Worm (Caenorhabditis elegans) whole organism, L4 larva: ENCODE measurements around the gene C17C3.24.

Source experiments
- D1046.2 ChIP-seq: fragments of 200-800 bp; sonication (Bioruptor generic); IDR thresholded peaks from 2 replicates; pipeline ENCODE4 v1.3.6; 2022; ENCODE audit warnings: missing genetic modification characterization, missing compliant biosample characterization
- F49E8.2 ChIP-seq: sonication (generic microtip); optimal IDR thresholded peaks from 2 replicates; lab custom pipeline; 2016; ENCODE audit warnings: missing compliant biosample characterization, mild to moderate bottlenecking, missing genetic modification characterization, borderline replicate concordance
- T20F7.1 ChIP-seq: fragments of 200-800 bp; sonication (Bioruptor generic); optimal IDR thresholded peaks from 2 replicates; lab custom pipeline; 2018; ENCODE audit warnings: mild to moderate bottlenecking, missing genetic modification characterization, missing compliant biosample characterization
- Y5F2A.4 ChIP-seq: fragments of 200-800 bp; sonication (Bioruptor generic); optimal IDR thresholded peaks from 2 replicates; lab custom pipeline; 2018; ENCODE audit warnings: mild to moderate bottlenecking, missing genetic modification characterization, missing compliant biosample characterization
- ZK337.2 ChIP-seq: fragments of 200-800 bp; sonication (Bioruptor generic); IDR thresholded peaks from 2 replicates; pipeline ENCODE4 v1.3.6; 2022; ENCODE audit warnings: missing genetic modification reagents, missing genetic modification characterization, missing compliant biosample characterization
- ZK546.5 ChIP-seq, 2 experiments: sonication (generic microtip); optimal IDR thresholded peaks; 2 replicates each; lab custom pipeline; 2017; ENCODE audit warnings: missing biosample characterization in 2 of 2, missing genetic modification characterization in 2 of 2
- aha-1 ChIP-seq: fragments of 150-350 bp; peaks from one replicate; lab custom pipeline; 2014; ENCODE audit warnings: missing biosample characterization, missing genetic modification characterization
- arid-1 ChIP-seq: fragments of 200-800 bp; sonication (Bioruptor generic); conservative IDR thresholded peaks from 2 replicates; pipeline ENCODE4 v1.3.6; 2022; ENCODE audit warnings: missing genetic modification reagents, missing genetic modification characterization, missing compliant biosample characterization
- ceh-20 ChIP-seq: fragments of 200-800 bp; sonication (Bioruptor generic); IDR thresholded peaks from 2 replicates; pipeline ENCODE4 v1.3.6; 2022; ENCODE audit warnings: missing genetic modification reagents, missing genetic modification characterization, missing compliant biosample characterization
- ceh-32 ChIP-seq: sonication (generic microtip); optimal IDR thresholded peaks from 2 replicates; lab custom pipeline; 2016; ENCODE audit warnings: mild to moderate bottlenecking, missing genetic modification characterization, missing compliant biosample characterization; ENCODE audit not compliant: poor library complexity
- ceh-62 ChIP-seq: sonication (generic microtip); optimal IDR thresholded peaks from 2 replicates; lab custom pipeline; 2017; ENCODE audit warnings: missing biosample characterization, missing genetic modification characterization
- ces-1 ChIP-seq: fragments of 150-350 bp; sonication (generic microtip); optimal IDR thresholded peaks from 4 replicates; lab custom pipeline; 2014; ENCODE audit warnings: missing biosample characterization, missing genetic modification reagents, missing genetic modification characterization
- cey-2 ChIP-seq: sonication (generic microtip); optimal IDR thresholded peaks from 3 replicates; lab custom pipeline; 2017; ENCODE audit warnings: missing genetic modification characterization, mild to moderate bottlenecking, missing compliant biosample characterization, antibody characterized with exemption, borderline replicate concordance; ENCODE audit not compliant: insufficient read depth
- daf-16 ChIP-seq, 3 experiments: sonication (generic microtip); optimal IDR thresholded peaks; 2 replicates each; lab custom pipeline; 2016 to 2017; ENCODE audit warnings: missing genetic modification characterization in 3 of 3, missing genetic modification reagents in 3 of 3, mild to moderate bottlenecking in 2 of 3, missing compliant biosample characterization in 2 of 3, missing biosample characterization in 1 of 3, moderate library complexity in 1 of 3
- daf-19 ChIP-seq: fragments of 200-800 bp; sonication (Bioruptor generic); conservative IDR thresholded peaks from 2 replicates; pipeline ENCODE4 v1.3.6; 2022; ENCODE audit warnings: missing genetic modification characterization, missing compliant biosample characterization
- egl-27 ChIP-seq: sonication (generic microtip); optimal IDR thresholded peaks from 3 replicates; lab custom pipeline; 2017; ENCODE audit warnings: missing biosample characterization, missing genetic modification reagents, missing genetic modification characterization
- gei-8 ChIP-seq: fragments of 200-800 bp; sonication (Bioruptor generic); optimal IDR thresholded peaks from 2 replicates; lab custom pipeline; 2018; ENCODE audit warnings: mild to moderate bottlenecking, missing genetic modification characterization, missing compliant biosample characterization
- hlh-11 ChIP-seq: fragments of 200-800 bp; sonication (Bioruptor generic); optimal IDR thresholded peaks from 2 replicates; lab custom pipeline; 2018; ENCODE audit warnings: mild to moderate bottlenecking, missing genetic modification characterization, missing compliant biosample characterization
- jun-1 ChIP-seq: fragments of 150-350 bp; optimal IDR thresholded peaks from 2 replicates; lab custom pipeline; 2014; ENCODE audit warnings: missing biosample characterization, missing genetic modification reagents, missing genetic modification characterization
- lin-1 ChIP-seq: fragments of 200-800 bp; sonication (Bioruptor generic); IDR thresholded peaks from 2 replicates; pipeline ENCODE4 v1.3.6; 2022; ENCODE audit warnings: missing genetic modification reagents, missing genetic modification characterization, missing compliant biosample characterization
- lin-29 ChIP-seq: fragments of 200-800 bp; sonication (Bioruptor generic); IDR thresholded peaks from 2 replicates; pipeline ENCODE4 v1.3.6; 2022; ENCODE audit warnings: missing genetic modification reagents, missing genetic modification characterization, missing compliant biosample characterization
- lin-39 ChIP-seq: fragments of 150-350 bp; optimal IDR thresholded peaks from 2 replicates; lab custom pipeline; 2014; ENCODE audit warnings: missing biosample characterization, missing genetic modification reagents, missing genetic modification characterization
- lsy-2 ChIP-seq, 2 experiments: fragments of 150-350 bp in 1 of 2; sonication (generic microtip) in 1 of 2; optimal IDR thresholded peaks; 2 replicates each; lab custom pipeline; 2014 to 2017; ENCODE audit warnings: missing biosample characterization in 2 of 2, missing genetic modification characterization in 2 of 2
- madf-5 ChIP-seq, 2 experiments: fragments of 200-800 bp; sonication (Bioruptor generic); IDR thresholded peaks; 2 replicates each; pipeline ENCODE4 v1.3.6; 2022; ENCODE audit warnings: missing compliant biosample characterization in 2 of 2, missing genetic modification characterization in 2 of 2
- mdl-1 ChIP-seq, 2 experiments: fragments of 150-350 bp in 1 of 2; sonication (generic microtip) in 1 of 2; optimal IDR thresholded peaks; 2 replicates each; lab custom pipeline; 2014 to 2017; ENCODE audit warnings: missing biosample characterization in 2 of 2, missing genetic modification characterization in 2 of 2
- mdt-29 ChIP-seq: fragments of 200-800 bp; sonication (Bioruptor generic); IDR thresholded peaks from 2 replicates; pipeline ENCODE4 v1.3.6; 2022; ENCODE audit warnings: missing genetic modification reagents, missing genetic modification characterization, missing compliant biosample characterization
- mep-1 ChIP-seq: fragments of 150-350 bp; sonication (generic microtip); optimal IDR thresholded peaks from 3 replicates; lab custom pipeline; 2014; ENCODE audit warnings: missing biosample characterization, missing genetic modification characterization
- mes-2 ChIP-seq: sonication (generic microtip); optimal IDR thresholded peaks from 2 replicates; lab custom pipeline; 2016; ENCODE audit warnings: missing genotype, mild to moderate bottlenecking, missing genetic modification characterization, missing compliant biosample characterization; ENCODE audit not compliant: poor library complexity, severe bottlenecking
- nhr-10 ChIP-seq: fragments of 150-350 bp; optimal IDR thresholded peaks from 2 replicates; lab custom pipeline; 2014; ENCODE audit warnings: missing biosample characterization, missing genetic modification characterization
- nhr-102 ChIP-seq: sonication (generic microtip); optimal IDR thresholded peaks from 2 replicates; lab custom pipeline; 2016; ENCODE audit warnings: mild to moderate bottlenecking, missing genetic modification characterization, moderate library complexity, missing compliant biosample characterization
- nhr-111 ChIP-seq: fragments of 200-800 bp; sonication (Bioruptor generic); optimal IDR thresholded peaks from 2 replicates; lab custom pipeline; 2018; ENCODE audit warnings: mild to moderate bottlenecking, missing genetic modification characterization, missing compliant biosample characterization
- nhr-25 ChIP-seq: sonication (generic microtip); optimal IDR thresholded peaks from 2 replicates; lab custom pipeline; 2017; ENCODE audit warnings: missing genetic modification characterization, mild to moderate bottlenecking, missing compliant biosample characterization, antibody characterized with exemption, moderate library complexity, borderline replicate concordance; ENCODE audit not compliant: insufficient read depth
- nhr-76 ChIP-seq: fragments of 150-350 bp; optimal IDR thresholded peaks from 2 replicates; lab custom pipeline; 2014; ENCODE audit warnings: missing biosample characterization, missing genetic modification characterization
- nhr-77 ChIP-seq: fragments of 150-350 bp; optimal IDR thresholded peaks from 2 replicates; lab custom pipeline; 2014; ENCODE audit warnings: missing biosample characterization, missing genetic modification characterization
- php-3 ChIP-seq: fragments of 200-800 bp; sonication (Bioruptor generic); IDR thresholded peaks from 2 replicates; pipeline ENCODE4 v1.3.6; 2022; ENCODE audit warnings: missing genetic modification reagents, missing genetic modification characterization, missing compliant biosample characterization
- pqm-1 ChIP-seq: sonication (generic microtip); optimal IDR thresholded peaks from 2 replicates; lab custom pipeline; 2017; ENCODE audit warnings: missing biosample characterization, missing genetic modification characterization
- set-16 ChIP-seq: fragments of 200-800 bp; sonication (Bioruptor generic); IDR thresholded peaks from 2 replicates; pipeline ENCODE4 v1.3.6; 2022; ENCODE audit warnings: missing genetic modification reagents, missing genetic modification characterization, missing compliant biosample characterization
- skn-1 ChIP-seq: fragments of 150-350 bp; optimal IDR thresholded peaks from 2 replicates; lab custom pipeline; 2014; ENCODE audit warnings: missing biosample characterization, missing genetic modification characterization
- snpc-4 ChIP-seq: fragments of 150-350 bp; optimal IDR thresholded peaks from 2 replicates; lab custom pipeline; 2014; ENCODE audit warnings: missing biosample characterization, missing genetic modification characterization
- spr-3 ChIP-seq: fragments of 200-800 bp; sonication (Bioruptor generic); optimal IDR thresholded peaks from 2 replicates; lab custom pipeline; 2018; ENCODE audit warnings: mild to moderate bottlenecking, missing genetic modification characterization, missing compliant biosample characterization
- unc-130 ChIP-seq: sonication (generic microtip); optimal IDR thresholded peaks from 2 replicates; lab custom pipeline; 2016; ENCODE audit warnings: missing genetic modification reagents, missing genetic modification characterization, missing compliant biosample characterization
- vab-7 ChIP-seq: fragments of 200-800 bp; sonication (Bioruptor generic); IDR thresholded peaks from 2 replicates; pipeline ENCODE4 v1.3.6; 2022; ENCODE audit warnings: missing genetic modification reagents, missing genetic modification characterization, missing compliant biosample characterization
- zag-1 ChIP-seq: fragments of 150-350 bp; optimal IDR thresholded peaks from 2 replicates; lab custom pipeline; 2014; ENCODE audit warnings: missing biosample characterization, missing genetic modification characterization
- ztf-7 ChIP-seq: fragments of 150-350 bp; optimal IDR thresholded peaks from 2 replicates; lab custom pipeline; 2014; ENCODE audit warnings: missing biosample characterization, missing genetic modification characterization

Gene C17C3.24

DNA sequence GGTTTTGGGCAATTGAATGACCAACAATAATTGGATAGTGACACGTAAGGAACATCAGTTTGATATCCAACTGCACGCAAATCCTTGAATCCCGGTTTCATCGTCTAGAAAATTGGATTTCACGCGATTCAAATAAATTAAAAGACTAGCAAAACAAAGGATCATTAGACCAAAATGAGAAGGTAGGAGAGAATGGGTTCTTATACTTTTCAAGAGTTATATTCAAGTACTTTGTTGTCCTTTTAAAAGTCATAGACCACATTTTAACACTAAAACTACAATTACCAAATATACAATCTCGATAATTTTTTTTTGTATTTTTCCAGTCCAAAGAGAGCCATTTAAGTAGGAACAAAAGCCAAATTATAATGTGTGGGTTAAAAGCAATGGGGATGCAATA is 40.7 kb upstream of the C17C3.24 start, which contains the start of gene T25E4.2:
Gene T25E4.2, minus strand, starts transcription at position 101 of the 400 bp plus-strand sequence.
- TF ChIP-seq mes-2 (tag; lab: Kevin White, UChicago) = no peak
- TF ChIP-seq pqm-1 = no peak
- no peak for TF ChIP-seq ztf-7 (tag; lab: Kevin White, UChicago)
- no peak for TF ChIP-seq lin-29
- no peak for TF ChIP-seq snpc-4 (tag; lab: Kevin White, UChicago)
- no peak for TF ChIP-seq lin-39 (tag; lab: Kevin White, UChicago)

DNA sequence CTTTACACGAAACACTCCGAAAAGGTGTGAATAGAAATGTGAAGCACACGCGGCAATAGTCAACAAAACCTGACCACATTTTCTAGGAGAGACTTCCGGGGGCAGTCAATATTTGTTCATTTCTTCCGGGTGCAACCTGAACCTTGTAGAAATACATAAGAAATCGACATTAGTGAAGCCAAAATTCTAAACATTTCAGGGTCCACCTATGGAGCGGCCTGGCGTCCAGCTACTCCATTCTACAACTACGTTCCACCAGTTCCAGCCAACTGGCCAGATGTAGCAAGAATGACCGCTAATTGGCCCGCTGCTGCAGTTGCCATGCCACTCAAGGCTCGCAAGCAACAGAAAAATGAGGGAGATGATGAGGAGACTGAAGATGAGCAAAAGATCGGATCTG is 37.7 kb upstream of the C17C3.24 start:
- TF ChIP-seq aha-1 (peak; percentile 76), ZK337.2 (GFP tag; lab: Robert Waterston, UW) (no peak), arid-1 (GFP tag; lab: Robert Waterston, UW) (no peak), daf-16 (GFP tag; optimal IDR thresholded peaks at IDR 0.05; lab: Kevin White, UChicago) (no peak), daf-16 (tag; optimal IDR thresholded peaks at IDR 0.05; lab: Kevin White, UChicago) (no peak)

DNA sequence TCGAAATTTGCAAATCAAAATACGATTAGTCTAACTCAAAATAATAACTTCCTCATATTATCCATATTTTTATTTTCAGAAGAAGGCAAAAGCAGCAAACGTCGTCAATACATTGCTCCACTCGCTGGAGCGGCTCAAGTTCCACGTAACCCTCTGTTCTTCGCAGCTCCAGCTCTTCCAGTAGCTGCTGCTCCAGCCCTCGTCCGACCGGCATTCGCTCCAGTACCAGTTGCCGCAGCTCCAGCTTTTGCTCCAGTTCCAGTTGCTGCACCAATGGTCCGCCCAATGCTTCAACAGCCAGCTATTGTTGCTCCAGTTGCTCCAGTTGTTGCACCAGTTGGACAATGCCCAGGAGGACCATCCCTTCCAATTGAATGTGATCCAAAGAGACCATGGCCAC is 37.1 kb upstream of the C17C3.24 start:
- TF ChIP-seq madf-5 (GFP tag; IDR thresholded peaks at IDR 0.05; lab: Robert Waterston, UW) (no peak), set-16 (GFP tag; lab: Robert Waterston, UW) (peak; percentile 83)

DNA sequence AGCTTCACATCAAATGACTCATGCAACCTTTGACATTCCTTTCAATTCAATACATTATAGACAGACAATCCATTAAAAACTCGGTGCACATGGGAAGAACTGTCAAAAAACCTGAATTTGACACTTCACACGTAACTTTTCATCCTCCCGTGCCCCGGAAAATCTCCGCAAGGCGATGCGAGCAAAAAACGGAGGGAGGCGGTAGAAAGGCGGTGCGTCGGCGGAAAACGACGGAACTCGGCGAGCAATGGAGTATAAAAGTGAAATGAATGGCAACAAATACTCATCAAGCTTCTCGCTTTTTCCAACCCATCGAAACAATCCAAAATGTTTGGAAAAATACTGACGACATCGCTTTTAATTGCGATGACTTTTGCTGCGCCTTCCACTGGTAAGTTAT is 36.5 kb upstream of the C17C3.24 start, which contains the start of gene T25E4.1:
Gene T25E4.1, plus strand, starts transcription at position 301 of the 400 bp plus-strand sequence.
- TF ChIP-seq Y5F2A.4 (GFP tag; lab: Kevin White, UChicago) (no peak), nhr-102 (tag; lab: Kevin White, UChicago) (no peak), ceh-20 (no peak), nhr-111 (GFP tag; lab: Kevin White, UChicago) (no peak), skn-1 (tag; lab: Kevin White, UChicago) (no peak), mep-1 (tag; lab: Kevin White, UChicago) (no peak), T20F7.1 (GFP tag; lab: Kevin White, UChicago) (no peak), ztf-7 (tag; lab: Kevin White, UChicago) (no peak), egl-27 (no peak), nhr-10 (tag; lab: Kevin White, UChicago) (no peak), F49E8.2 (no peak), jun-1 (tag; lab: Kevin White, UChicago) (no peak), spr-3 (no peak), ceh-32 (tag; lab: Kevin White, UChicago) (no peak), nhr-25 (tag; lab: Kevin White, UChicago) (no peak), mdt-29 (GFP tag; lab: Robert Waterston, UW) (no peak), nhr-76 (tag; lab: Kevin White, UChicago) (no peak), vab-7 (no peak), nhr-77 (no peak)

DNA sequence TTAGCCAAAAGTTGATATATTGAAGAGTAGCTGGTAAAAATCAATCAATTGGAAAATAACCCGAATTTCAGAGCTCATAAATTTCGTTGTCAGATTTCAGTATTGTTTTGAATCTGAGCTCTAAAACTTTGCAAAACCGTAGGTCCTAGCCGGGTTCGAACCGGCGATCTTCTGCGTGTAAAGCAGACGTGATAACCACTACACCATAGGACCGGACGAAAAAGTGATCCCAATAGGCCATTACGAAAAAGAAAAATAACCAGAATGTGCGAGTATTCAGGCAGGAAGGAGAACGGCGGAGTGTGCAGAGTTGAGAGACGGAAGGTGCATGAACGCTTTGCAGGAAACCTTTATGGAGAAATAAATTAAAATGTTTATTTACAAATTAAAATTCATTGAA is 35.5 kb upstream of the C17C3.24 start:
- TF ChIP-seq daf-19 (GFP tag; lab: Robert Waterston, UW) (peak; percentile 84), php-3 (GFP tag; lab: Robert Waterston, UW) (peak; percentile 57; the same call in 1 of the 2 replicates), mdl-1 (tag; optimal IDR thresholded peaks at IDR 0.05; lab: Kevin White, UChicago) (no peak), zag-1 (tag; lab: Kevin White, UChicago) (no peak), ZK546.5 (tag; optimal IDR thresholded peaks at IDR 0.05; lab: Kevin White, UChicago) (no peak), cey-2 (tag; lab: Kevin White, UChicago) (no peak), ces-1 (no peak), nhr-77 (peak; percentile 19), gei-8 (GFP tag; lab: Kevin White, UChicago) (peak; percentile 4), D1046.2 (GFP tag; lab: Robert Waterston, UW) (0 out of 2 replicates have a peak, but pooled peaks have one; percentile 53), F49E8.2 (no peak), unc-130 (peak; percentile 51), ceh-62 (tag; lab: Kevin White, UChicago) (no peak), lin-1 (GFP tag; lab: Robert Waterston, UW) (no peak), lsy-2 (tag; optimal IDR thresholded peaks at IDR 0.05; lab: Kevin White, UChicago) (no peak), vab-7 (peak; percentile 67; the same call in 1 of the 2 replicates), hlh-11 (tag; lab: Kevin White, UChicago) (peak; percentile 46)
